Fruit fly (Drosophila melanogaster): ENCODE data around the gene cal1.
A peak's percentile ranks its signal among the peaks of the same experiment; 100 is the strongest.

cal1 gene

DNA sequence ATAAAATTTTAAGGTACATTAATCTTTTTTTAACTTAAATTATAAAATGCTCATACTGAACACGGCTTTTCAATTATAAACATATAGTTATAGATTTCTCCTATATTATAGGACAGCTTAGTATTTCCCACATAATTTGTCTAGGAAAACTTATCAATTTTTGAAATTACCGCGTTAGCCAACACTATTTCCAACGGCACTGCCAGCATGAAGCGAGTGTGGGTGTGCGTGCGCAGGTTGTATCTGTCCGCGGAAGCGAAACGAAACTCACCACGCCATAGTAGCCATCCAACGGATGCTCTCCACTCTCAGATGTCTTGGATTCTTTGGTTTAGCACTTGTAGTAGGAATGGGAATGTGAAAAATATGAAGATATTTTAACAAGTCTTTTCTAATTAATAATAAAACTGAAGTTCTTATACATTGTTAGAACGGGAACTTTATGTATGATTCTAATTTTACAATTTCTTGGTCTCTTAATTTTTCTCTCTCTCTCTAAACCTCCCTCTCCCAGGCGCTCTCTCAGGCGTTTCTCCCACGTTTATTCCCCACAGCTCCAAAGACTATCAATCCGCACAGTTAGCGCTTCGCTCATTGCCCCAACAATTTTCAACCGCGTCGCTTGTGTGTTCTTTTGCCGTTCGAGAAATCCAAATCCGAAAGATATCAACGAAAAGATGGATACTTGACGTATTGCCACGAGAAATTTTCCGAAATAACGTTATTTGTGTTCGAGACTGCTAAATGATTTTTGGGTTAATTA lies 34.5 kb upstream of the cal1 start, which contains the start of gene Dad (continued):
- TF ChIP-seq lov (optimal IDR thresholded peaks at IDR 0.05) (no peak), lov (GFP tag; IDR thresholded peaks at IDR 0.05) (no peak), CG6683 (GFP tag; optimal IDR thresholded peaks at IDR 0.05) (no peak), Dp (GFP tag; optimal IDR thresholded peaks at IDR 0.05) (peak; percentile 96), YL-1 (GFP tag; optimal IDR thresholded peaks at IDR 0.05) (peak; percentile 11), mld (GFP tag; IDR thresholded peaks at IDR 0.05; ENCODE audit: partially characterized antibody) (no peak), rib (GFP tag; IDR thresholded peaks at IDR 0.05) (0 out of 2 replicates have a peak, but pooled peaks have one; percentile 16), pum (GFP tag; optimal IDR thresholded peaks at IDR 0.05) (no peak), CG13296 (GFP tag; optimal IDR thresholded peaks at IDR 0.05) (peak; percentile 29), CG42726 (GFP tag; IDR thresholded peaks at IDR 0.05; ENCODE audit: partially characterized antibody) (no peak), oc (tag; optimal IDR thresholded peaks at IDR 0.05) (no peak), zfh1 (GFP tag; IDR thresholded peaks at IDR 0.05) (0 out of 3 replicates have a peak, but pooled peaks have one; percentile 23), mam (GFP tag; optimal IDR thresholded peaks at IDR 0.05) (no peak), Deaf1 (tag; optimal IDR thresholded peaks at IDR 0.05) (peak; percentile 40), CoRest (tag; optimal IDR thresholded peaks at IDR 0.05) (no peak), sqz (GFP tag; optimal IDR thresholded peaks at IDR 0.05) (peak; percentile 34), CG1233 (GFP tag; optimal IDR thresholded peaks at IDR 0.05) (no peak), CG17802 (tag; optimal IDR thresholded peaks at IDR 0.05) (no peak), bcd (GFP tag; optimal IDR thresholded peaks at IDR 0.05) (no peak), CG9727 (GFP tag; optimal IDR thresholded peaks at IDR 0.05) (no peak), stwl (tag; optimal IDR thresholded peaks at IDR 0.05) (peak; percentile 92), NC2β (GFP tag; optimal IDR thresholded peaks at IDR 0.05) (no peak), Xbp1 (GFP tag; optimal IDR thresholded peaks at IDR 0.05) (no peak), CG17361 (GFP tag; IDR thresholded peaks at IDR 0.05) (no peak), Aef1 (GFP tag; IDR thresholded peaks at IDR 0.05) (no peak), CG12071 (GFP tag; optimal IDR thresholded peaks at IDR 0.05) (no peak), gsb-n (tag; optimal IDR thresholded peaks at IDR 0.05) (no peak), CG5953 (GFP tag; IDR thresholded peaks at IDR 0.05) (0 out of 2 replicates have a peak, but pooled peaks have one; percentile 27), ac (GFP tag; optimal IDR thresholded peaks at IDR 0.05) (no peak), fd102C (GFP tag; optimal IDR thresholded peaks at IDR 0.05) (no peak), ranshi (GFP tag; IDR thresholded peaks at IDR 0.05) (no peak; the same call in 1 of the 2 replicates), sima (GFP tag; optimal IDR thresholded peaks at IDR 0.05) (no peak), seq (GFP tag; IDR thresholded peaks at IDR 0.05) (no peak), Nf-YB (GFP tag; optimal IDR thresholded peaks at IDR 0.05) (no peak), GATAe (GFP tag; conservative IDR thresholded peaks at IDR 0.05) (no peak), hth (optimal IDR thresholded peaks at IDR 0.05) (no peak), D19A (tag; optimal IDR thresholded peaks at IDR 0.05) (no peak), Ada2b (GFP tag; IDR thresholded peaks at IDR 0.05) (no peak), Hmx (GFP tag; optimal IDR thresholded peaks at IDR 0.05) (no peak), Xrp1 (GFP tag; IDR thresholded peaks at IDR 0.05) (no peak), cad (GFP tag; optimal IDR thresholded peaks at IDR 0.05) (no peak), Fer1 (GFP tag; optimal IDR thresholded peaks at IDR 0.05) (peak; percentile 29), CG34224 (GFP tag; IDR thresholded peaks at IDR 0.05; ENCODE audit: partially characterized antibody) (peak; percentile 49; the same call in 2 of the 3 replicates), D (optimal IDR thresholded peaks at IDR 0.05) (no peak), D (GFP tag; optimal IDR thresholded peaks at IDR 0.05) (no peak), crc (GFP tag; optimal IDR thresholded peaks at IDR 0.05) (no peak), CG14860 (GFP tag; IDR thresholded peaks at IDR 0.05; ENCODE audit: partially characterized antibody) (no peak), fu2 (GFP tag; optimal IDR thresholded peaks at IDR 0.05) (no peak), sd (tag; optimal IDR thresholded peaks at IDR 0.05) (peak; percentile 7), CG1647 (GFP tag; optimal IDR thresholded peaks at IDR 0.05) (no peak)

Data from whole organism, embryonic.